Fruit fly (Drosophila melanogaster) whole organism, embryonic: Measurements from ENCODE around the gene how.

Source experiments
- Awh ChIP-seq: fragments of 200-800 bp; sonication (Bioruptor generic); IDR thresholded peaks from 2 replicates; pipeline ENCODE4, ENCODE4 v1.3.6; 2022; ENCODE audit warnings: missing biosample characterization, missing genetic modification characterization
- B-H1 ChIP-seq: fragments of 200-800 bp; sonication (Bioruptor generic); IDR thresholded peaks from 3 replicates; pipeline ENCODE4 v1.3.6; 2022; ENCODE audit warnings: missing biosample characterization, missing genetic modification characterization
- Bdp1 ChIP-seq: fragments of 200-800 bp; sonication (Bioruptor generic); optimal IDR thresholded peaks from 3 replicates; lab custom pipeline; 2016; ENCODE audit warnings: missing biosample characterization, missing genetic modification characterization
- Blimp-1 ChIP-seq: fragments of 200-800 bp; sonication (Bioruptor generic); optimal IDR thresholded peaks from 3 replicates; lab custom pipeline; 2018; ENCODE audit warnings: missing biosample characterization, missing genetic modification characterization, mild to moderate bottlenecking, moderate library complexity, missing genetic modification reagents
- CG1024 ChIP-seq: fragments of 200-800 bp; sonication (Bioruptor generic); IDR thresholded peaks from 2 replicates; pipeline ENCODE4 v1.3.6; 2022; ENCODE audit warnings: missing biosample characterization, missing genetic modification characterization
- CG11456 ChIP-seq: fragments of 200-800 bp; sonication (Bioruptor generic); IDR thresholded peaks from 3 replicates; pipeline ENCODE4 v1.3.6; 2022; ENCODE audit warnings: missing biosample characterization, missing genetic modification characterization
- CG11504 ChIP-seq: fragments of 200-800 bp; sonication (Bioruptor generic); optimal IDR thresholded peaks from 3 replicates; lab custom pipeline; 2019; ENCODE audit warnings: missing biosample characterization, mild to moderate bottlenecking, missing genetic modification characterization, moderate library complexity
- CG13624 ChIP-seq: fragments of 200-800 bp; sonication (Bioruptor generic); optimal IDR thresholded peaks from 2 replicates; lab custom pipeline; 2016; ENCODE audit warnings: missing biosample characterization, missing genetic modification characterization
- CG15601 ChIP-seq: fragments of 200-800 bp; sonication (Bioruptor generic); optimal IDR thresholded peaks from 3 replicates; lab custom pipeline; 2019; ENCODE audit warnings: missing biosample characterization, mild to moderate bottlenecking, missing genetic modification characterization, moderate library complexity
- CG16863 ChIP-seq: fragments of 200-800 bp; sonication (Bioruptor generic); optimal IDR thresholded peaks from 3 replicates; lab custom pipeline; 2016; ENCODE audit warnings: missing biosample characterization, missing genetic modification characterization
- CG17186 ChIP-seq: fragments of 200-800 bp; sonication (Bioruptor generic); optimal IDR thresholded peaks from 3 replicates; lab custom pipeline; 2017; ENCODE audit warnings: missing biosample characterization, missing genetic modification reagents, missing genetic modification characterization
- CG2120 ChIP-seq: fragments of 200-800 bp; sonication (Bioruptor generic); optimal IDR thresholded peaks from 3 replicates; lab custom pipeline; 2016; ENCODE audit warnings: missing biosample characterization, missing genetic modification characterization
- CG30403 ChIP-seq: fragments of 200-800 bp; sonication (Bioruptor generic); optimal IDR thresholded peaks from 3 replicates; lab custom pipeline; 2016; ENCODE audit warnings: missing biosample characterization, missing genetic modification characterization
- CG34224 ChIP-seq: fragments of 200-800 bp; sonication (Bioruptor generic); IDR thresholded peaks from 3 replicates; pipeline ENCODE4 v1.3.6; 2022; ENCODE audit warnings: missing biosample characterization, missing genetic modification characterization; ENCODE audit not compliant: partially characterized antibody
- CG3726 ChIP-seq: fragments of 200-800 bp; sonication (Bioruptor generic); IDR thresholded peaks from 3 replicates; pipeline ENCODE4, ENCODE4 v1.3.6; 2022; ENCODE audit warnings: missing biosample characterization, missing genetic modification characterization
- CG5245 ChIP-seq: fragments of 200-800 bp; sonication (Bioruptor generic); optimal IDR thresholded peaks from 3 replicates; lab custom pipeline; 2016; ENCODE audit warnings: missing biosample characterization, missing genetic modification characterization
- CG6689 ChIP-seq: fragments of 200-800 bp; sonication (Bioruptor generic); IDR thresholded peaks from 2 replicates; pipeline ENCODE4 v1.3.6; 2022; ENCODE audit warnings: missing biosample characterization, missing genetic modification characterization
- CG8290 ChIP-seq, 3 experiments: fragments of 200-800 bp; sonication (Bioruptor generic); optimal IDR thresholded peaks; 2 replicates each; lab custom pipeline; 2016 to 2019; ENCODE audit warnings: missing biosample characterization in 3 of 3, missing genetic modification characterization in 3 of 3, mild to moderate bottlenecking in 2 of 3, moderate library complexity in 1 of 3
- CG8924 ChIP-seq: fragments of 200-800 bp; optimal IDR thresholded peaks from 3 replicates; lab custom pipeline; 2019; ENCODE audit warnings: missing biosample characterization, mild to moderate bottlenecking, missing genetic modification characterization, moderate library complexity
- CG9437 ChIP-seq: fragments of 200-800 bp; sonication (Bioruptor generic); optimal IDR thresholded peaks from 2 replicates; lab custom pipeline; 2018; ENCODE audit warnings: missing biosample characterization, mild to moderate bottlenecking, missing genetic modification characterization
- Chrac-16 ChIP-seq: fragments of 200-800 bp; sonication (Bioruptor generic); optimal IDR thresholded peaks from 3 replicates; lab custom pipeline; 2016; ENCODE audit warnings: missing biosample characterization, missing genetic modification characterization
- Dad ChIP-seq: fragments of 200-800 bp; sonication (Bioruptor generic); optimal IDR thresholded peaks from 3 replicates; lab custom pipeline; 2016; ENCODE audit warnings: missing biosample characterization, missing genetic modification characterization
- Dll ChIP-seq: fragments of 200-800 bp; sonication (Bioruptor generic); IDR thresholded peaks from 4 replicates; pipeline ENCODE4 v1.3.6; 2022; ENCODE audit warnings: missing biosample characterization, missing genetic modification characterization; ENCODE audit not compliant: partially characterized antibody
- Ets65A ChIP-seq: fragments of 200-800 bp; sonication (Bioruptor generic); peaks from one replicate; lab custom pipeline; 2016; ENCODE audit warnings: missing biosample characterization, missing genetic modification characterization
- H15 ChIP-seq: fragments of 200-800 bp; sonication (Bioruptor generic); IDR thresholded peaks from 3 replicates; pipeline ENCODE4 v1.3.6; 2022; ENCODE audit warnings: missing biosample characterization, missing genetic modification characterization
- HmgZ ChIP-seq: fragments of 200-800 bp; sonication (Bioruptor generic); optimal IDR thresholded peaks from 2 replicates; lab custom pipeline; 2018; ENCODE audit warnings: missing biosample characterization, mild to moderate bottlenecking, missing genetic modification characterization
- Hr51 ChIP-seq, 2 experiments: fragments of 200-800 bp; sonication (Bioruptor generic); optimal IDR thresholded peaks; 2 replicates in 1 of 2; 3 replicates in 1 of 2; lab custom pipeline; 2016 to 2018; ENCODE audit warnings: missing biosample characterization in 2 of 2, missing genetic modification characterization in 2 of 2, mild to moderate bottlenecking in 1 of 2, moderate library complexity in 1 of 2
- Max ChIP-seq: fragments of 200-800 bp; sonication (Bioruptor generic); optimal IDR thresholded peaks from 2 replicates; lab custom pipeline; 2016; ENCODE audit warnings: missing biosample characterization, mild to moderate bottlenecking, missing genetic modification characterization
- Ravus ChIP-seq: fragments of 200-800 bp; sonication (Bioruptor generic); IDR thresholded peaks from 2 replicates; pipeline ENCODE4 v1.3.6; 2022; ENCODE audit warnings: missing biosample characterization, missing genetic modification characterization
- Scr ChIP-seq: fragments of 200-800 bp; sonication (Bioruptor generic); IDR thresholded peaks from 2 replicates; pipeline ENCODE4 v1.3.6; 2022; ENCODE audit warnings: missing biosample characterization, missing genetic modification characterization; ENCODE audit not compliant: partially characterized antibody
- Six4 ChIP-seq: fragments of 200-800 bp; sonication (Bioruptor generic); optimal IDR thresholded peaks from 2 replicates; lab custom pipeline; 2016; ENCODE audit warnings: missing biosample characterization, missing genetic modification characterization
- Trl ChIP-seq, 3 experiments: fragments of >200 bp in 2 of 3; fragments of 200-800 bp in 1 of 3; sonication (Bioruptor generic) in 1 of 3; optimal IDR thresholded peaks; 2 replicates in 1 of 3; 3 replicates in 2 of 3; lab custom pipeline; 2016 to 2017; ENCODE audit warnings: missing biosample characterization in 1 of 3, missing genetic modification characterization in 1 of 3
- aop ChIP-seq: fragments of 200-800 bp; sonication (Bioruptor generic); IDR thresholded peaks from 2 replicates; pipeline ENCODE4 v1.3.6; 2022; ENCODE audit warnings: missing biosample characterization, missing genetic modification characterization
- bsh ChIP-seq, 2 experiments: fragments of 200-800 bp; sonication (Bioruptor generic); optimal IDR thresholded peaks; 2 replicates each; lab custom pipeline; 2017 to 2018; ENCODE audit warnings: mild to moderate bottlenecking in 2 of 2, missing biosample characterization in 2 of 2, missing genetic modification characterization in 2 of 2, moderate library complexity in 1 of 2
- cwo ChIP-seq: fragments of 200-800 bp; sonication (Bioruptor generic); optimal IDR thresholded peaks from 3 replicates; lab custom pipeline; 2017; ENCODE audit warnings: missing biosample characterization, missing genetic modification characterization, mild to moderate bottlenecking, moderate library complexity, missing genetic modification reagents
- dmrt99B ChIP-seq: fragments of 200-800 bp; sonication (Bioruptor generic); optimal IDR thresholded peaks from 2 replicates; lab custom pipeline; 2018; ENCODE audit warnings: missing biosample characterization, mild to moderate bottlenecking, missing genetic modification characterization, moderate library complexity
- gsb-n ChIP-seq: fragments of 200-800 bp; sonication (Bioruptor generic); optimal IDR thresholded peaks from 3 replicates; lab custom pipeline; 2018; ENCODE audit warnings: missing biosample characterization, mild to moderate bottlenecking, missing genetic modification characterization
- ham ChIP-seq: fragments of 200-800 bp; sonication (Bioruptor generic); IDR thresholded peaks from 2 replicates; pipeline ENCODE4 v1.3.6; 2022; ENCODE audit warnings: missing biosample characterization, missing genetic modification characterization
- kah ChIP-seq: fragments of 200-800 bp; sonication (Bioruptor generic); optimal IDR thresholded peaks from 2 replicates; lab custom pipeline; 2018; ENCODE audit warnings: missing biosample characterization, mild to moderate bottlenecking, missing genetic modification characterization
- nau ChIP-seq: fragments of 200-800 bp; sonication (Bioruptor generic); optimal IDR thresholded peaks from 3 replicates; lab custom pipeline; 2017; ENCODE audit warnings: missing biosample characterization, mild to moderate bottlenecking, missing genetic modification characterization, missing genetic modification reagents
- sc ChIP-seq, 3 experiments: fragments of >200 bp in 2 of 3; fragments of 200-800 bp in 1 of 3; sonication (Bioruptor generic) in 1 of 3; optimal IDR thresholded peaks; 2 replicates in 2 of 3; 3 replicates in 1 of 3; lab custom pipeline; 2017; ENCODE audit warnings: mild to moderate bottlenecking in 1 of 3, missing biosample characterization in 1 of 3, missing genetic modification characterization in 1 of 3, missing genetic modification reagents in 1 of 3
- sd ChIP-seq: fragments of 200-800 bp; sonication (Bioruptor generic); optimal IDR thresholded peaks from 3 replicates; lab custom pipeline; 2018; ENCODE audit warnings: missing biosample characterization, mild to moderate bottlenecking, missing genetic modification characterization, moderate library complexity
- slp2 ChIP-seq: fragments of 200-800 bp; sonication (Bioruptor generic); optimal IDR thresholded peaks from 2 replicates; lab custom pipeline; 2016; ENCODE audit warnings: missing biosample characterization, missing genetic modification characterization
- sqz ChIP-seq: fragments of 200-800 bp; sonication (Bioruptor generic); optimal IDR thresholded peaks from 3 replicates; lab custom pipeline; 2018; ENCODE audit warnings: missing biosample characterization, mild to moderate bottlenecking, missing genetic modification characterization
- trh ChIP-seq: fragments of 200-800 bp; sonication (Bioruptor generic); optimal IDR thresholded peaks from 2 replicates; lab custom pipeline; 2016; ENCODE audit warnings: missing biosample characterization, missing genetic modification characterization
- zen ChIP-seq: fragments of 200-800 bp; sonication (Bioruptor generic); optimal IDR thresholded peaks from 3 replicates; lab custom pipeline; 2018; ENCODE audit warnings: missing biosample characterization, mild to moderate bottlenecking, missing genetic modification characterization, moderate library complexity
- zf30C ChIP-seq: fragments of 200-800 bp; sonication (Bioruptor generic); optimal IDR thresholded peaks from 3 replicates; lab custom pipeline; 2018; ENCODE audit warnings: missing biosample characterization, mild to moderate bottlenecking, missing genetic modification characterization

how gene

DNA sequence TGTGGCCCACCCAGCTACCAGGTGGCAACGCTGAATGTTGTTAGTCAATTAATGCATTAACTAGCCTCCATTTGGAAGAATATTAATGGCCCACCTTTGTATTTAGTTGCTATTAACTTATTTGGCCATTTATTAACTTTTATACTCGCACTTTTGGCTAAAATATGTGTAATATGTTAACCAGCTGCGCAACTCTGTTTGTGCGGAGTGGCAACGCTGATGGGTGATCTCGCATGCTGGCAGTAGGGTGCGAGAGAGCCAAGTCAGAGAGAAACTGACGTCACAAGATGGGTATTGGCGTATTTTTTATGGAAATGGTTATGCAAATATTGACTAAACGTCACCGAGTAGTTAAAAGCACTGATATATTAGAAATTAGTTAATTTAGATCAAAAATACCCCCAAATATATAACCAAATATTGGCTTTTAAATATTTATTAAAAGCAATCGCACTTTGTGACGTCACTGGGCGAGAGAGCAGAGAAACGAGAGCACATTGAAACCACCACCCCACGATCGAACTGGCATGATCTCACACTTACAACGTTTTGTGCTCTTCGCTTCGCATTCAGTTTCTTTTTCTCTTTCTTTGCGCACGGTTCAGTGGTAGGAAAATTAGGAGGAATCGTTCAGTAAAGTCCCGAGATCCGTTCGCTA, at the start of gene how (continued):
- TF ChIP-seq Ravus (GFP tag; lab: Robert Waterston, UW) (no peak), Six4 (GFP tag; lab: Kevin White, UChicago) (no peak), trh (GFP tag; lab: Kevin White, UChicago) (no peak), CG3726 (GFP tag; lab: Robert Waterston, UW) (no peak), zf30C (GFP tag; lab: Kevin White, UChicago) (no peak), CG6689 (GFP tag; lab: Robert Waterston, UW) (peak; percentile 100), CG11504 (tag; lab: Kevin White, UChicago) (peak; percentile 40), CG30403 (GFP tag; lab: Kevin White, UChicago) (peak; percentile 26), CG2120 (GFP tag; lab: Kevin White, UChicago) (peak; percentile 26), CG8290 (GFP tag; optimal IDR thresholded peaks at IDR 0.05; lab: Kevin White, UChicago) (peak; percentile 47), CG8290 (tag; optimal IDR thresholded peaks at IDR 0.05; lab: Kevin White, UChicago) (peak in 1 of 2 experiments; percentile 48), gsb-n (tag; lab: Kevin White, UChicago) (no peak), nau (GFP tag; lab: Kevin White, UChicago) (peak; percentile 24), CG34224 (peak; percentile 48; the same call in 1 of the 3 replicates), CG11456 (0 out of 3 replicates have a peak, but pooled peaks have one; percentile 41), Max (GFP tag; lab: Kevin White, UChicago) (peak; percentile 26), CG13624 (peak; percentile 22), Chrac-16 (GFP tag; lab: Kevin White, UChicago) (peak; percentile 8), Bdp1 (no peak), H15 (GFP tag; lab: Robert Waterston, UW) (0 out of 3 replicates have a peak, but pooled peaks have one; percentile 26), sc (optimal IDR thresholded peaks at IDR 0.05; lab: Kevin White, UChicago) (no peak), sc (GFP tag; optimal IDR thresholded peaks at IDR 0.05; lab: Kevin White, UChicago) (no peak), CG1024 (GFP tag; lab: Robert Waterston, UW) (no peak), Dad (no peak), Ets65A (GFP tag; lab: Kevin White, UChicago) (peak; percentile 79), zen (peak; percentile 1), cwo (GFP tag; lab: Kevin White, UChicago) (no peak), ham (GFP tag; lab: Robert Waterston, UW) (no peak), CG16863 (GFP tag; lab: Kevin White, UChicago) (no peak), dmrt99B (tag; lab: Kevin White, UChicago) (no peak), CG15601 (tag; lab: Kevin White, UChicago) (no peak), CG9437 (GFP tag; lab: Kevin White, UChicago) (peak; percentile 4), sqz (peak; percentile 43), bsh (GFP tag; optimal IDR thresholded peaks at IDR 0.05; lab: Kevin White, UChicago) (peak in 1 of 2 experiments; percentile 6), CG5245 (GFP tag; lab: Kevin White, UChicago) (no peak), Dll (GFP tag; lab: Robert Waterston, UW) (peak; percentile 57; the same call in 3 of the 4 replicates), Awh (GFP tag; lab: Robert Waterston, UW) (no peak), CG8924 (tag; lab: Kevin White, UChicago) (no peak), Scr (peak; percentile 43; the same call in 1 of the 2 replicates), B-H1 (no peak), Trl (optimal IDR thresholded peaks at IDR 0.05; lab: Kevin White, UChicago) (peak; percentile 95 to 98), Trl (GFP tag; optimal IDR thresholded peaks at IDR 0.05; lab: Kevin White, UChicago) (peak; percentile 55), CG17186 (GFP tag; lab: Kevin White, UChicago) (peak; percentile 84), slp2 (peak; percentile 27), Hr51 (GFP tag; optimal IDR thresholded peaks at IDR 0.05; lab: Kevin White, UChicago) (peak; percentile 9 to 31), aop (GFP tag; lab: Robert Waterston, UW) (no peak), Blimp-1 (GFP tag; lab: Kevin White, UChicago) (peak; percentile 17), kah (GFP tag; lab: Kevin White, UChicago) (no peak), HmgZ (tag; lab: Kevin White, UChicago) (peak; percentile 78), sd (peak; percentile 42)
